Worm (Caenorhabditis elegans): Measurements from ENCODE around the gene ttr-51.
A peak's percentile ranks its signal among the peaks of the same experiment; 100 is the strongest.

ttr-51 gene

ce11 chrIV:13240078-13240841 is 11.9 kb downstream of the ttr-51 start, which contains the start of gene rpl-12 (continued):
- no peak for TF ChIP-seq ceh-9 (tag; optimal IDR thresholded peaks at IDR 0.05)
- peak; percentile 83 for TF ChIP-seq ama-1 (optimal IDR thresholded peaks at IDR 0.05)
- TF ChIP-seq elt-2 (tag; optimal IDR thresholded peaks at IDR 0.05): peak; percentile 91
- TF ChIP-seq ceh-28 (tag; optimal IDR thresholded peaks at IDR 0.05): peak; percentile 92
- TF ChIP-seq elt-1 (tag; optimal IDR thresholded peaks at IDR 0.05): peak; percentile 86
- peak; percentile 92 for TF ChIP-seq unc-62 (GFP tag; optimal IDR thresholded peaks at IDR 0.05)
- TF ChIP-seq pha-4 (tag; optimal IDR thresholded peaks at IDR 0.05): peak; percentile 100
- peak; percentile 37 for TF ChIP-seq daf-12 (tag; optimal IDR thresholded peaks at IDR 0.05)
- peak; percentile 96 for TF ChIP-seq tbx-2 (tag; optimal IDR thresholded peaks at IDR 0.05)

DNA sequence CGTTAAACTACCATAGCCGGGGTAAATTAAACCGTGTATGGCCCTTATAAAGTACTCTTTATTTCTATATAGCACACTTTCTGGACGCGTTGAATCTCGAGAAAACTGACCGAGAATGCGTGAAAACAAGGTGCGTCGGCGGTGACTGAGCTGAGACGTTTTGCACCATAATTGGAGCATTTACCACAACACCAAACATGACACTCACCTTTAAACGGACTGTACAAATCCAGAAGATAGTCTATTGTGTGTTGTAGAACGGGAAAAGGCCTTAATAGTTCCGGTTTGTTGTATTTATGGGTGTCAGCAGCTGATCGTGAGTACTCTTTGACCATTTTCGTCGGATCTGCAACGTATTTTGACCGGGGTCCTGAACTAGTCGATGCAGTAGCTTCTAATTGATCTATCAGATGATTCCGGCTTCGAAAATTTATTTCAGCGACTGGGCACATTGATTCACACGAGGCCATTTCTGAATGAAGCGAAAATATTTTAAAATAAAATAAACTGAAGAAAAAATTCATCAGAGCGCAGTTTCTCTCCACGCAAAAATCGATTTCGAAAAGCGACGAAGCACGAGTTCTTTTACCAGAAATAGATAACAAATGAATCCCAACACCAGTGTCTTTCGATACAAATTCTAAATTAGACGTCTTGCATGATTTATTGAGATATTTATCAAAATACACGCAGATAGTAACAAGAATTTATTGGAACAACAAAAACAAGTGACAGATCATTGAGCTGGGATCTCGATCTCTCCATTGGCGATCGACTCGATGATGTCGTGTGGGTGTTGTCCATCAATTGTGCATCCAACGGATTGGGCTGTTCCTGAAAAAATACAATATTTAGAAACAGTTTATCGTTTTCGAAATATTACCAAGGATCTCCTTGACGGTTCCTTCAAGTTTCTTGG is 12.9 kb downstream of the ttr-51 start, which contains the start of gene tag-115:
TSS of gene tag-115 (minus strand) at position 472 of the 919 bp plus-strand sequence.
- peak; percentile 9 for TF ChIP-seq pha-4 (tag; optimal IDR thresholded peaks at IDR 0.05)
- peak; percentile 48 for TF ChIP-seq ama-1 (optimal IDR thresholded peaks at IDR 0.05)
- TF ChIP-seq ceh-28 (tag; optimal IDR thresholded peaks at IDR 0.05): peak; percentile 37
- peak; percentile 10 for TF ChIP-seq elt-2 (tag; optimal IDR thresholded peaks at IDR 0.05)
- TF ChIP-seq fkh-2 (tag; optimal IDR thresholded peaks at IDR 0.05): no peak
- TF ChIP-seq egl-5 (tag; optimal IDR thresholded peaks at IDR 0.05): no peak
- TF ChIP-seq lin-15B (tag; optimal IDR thresholded peaks at IDR 0.05): no peak

DNA sequence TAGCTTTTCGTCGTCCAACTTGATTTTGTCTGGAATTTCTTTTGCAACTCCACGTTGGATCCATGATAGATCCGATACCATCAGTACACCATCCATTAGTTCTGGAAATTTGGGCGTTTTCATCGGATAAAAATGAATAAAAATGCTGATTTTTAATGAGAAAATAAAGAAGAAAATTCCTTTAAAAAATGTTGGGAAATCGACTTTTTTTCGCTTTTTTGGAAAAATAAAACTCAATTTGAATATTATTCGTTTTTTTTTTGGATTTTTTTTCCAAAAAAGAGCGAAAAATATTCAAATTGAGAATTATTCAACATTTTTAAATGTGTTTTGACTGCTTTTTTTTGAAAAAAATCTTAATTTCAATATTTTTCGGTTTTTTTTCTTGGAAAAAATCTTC is 15.6 kb downstream of the ttr-51 start, which contains the start of gene pwp-1:
TSS of gene pwp-1 (minus strand) at position 101 of the 400 bp plus-strand sequence.
- TF ChIP-seq ceh-16 (tag; optimal IDR thresholded peaks at IDR 0.05) (no peak), ceh-28 (tag; optimal IDR thresholded peaks at IDR 0.05) (no peak), zag-1 (tag; optimal IDR thresholded peaks at IDR 0.05) (no peak), ztf-4 (tag; optimal IDR thresholded peaks at IDR 0.05) (no peak)

DNA sequence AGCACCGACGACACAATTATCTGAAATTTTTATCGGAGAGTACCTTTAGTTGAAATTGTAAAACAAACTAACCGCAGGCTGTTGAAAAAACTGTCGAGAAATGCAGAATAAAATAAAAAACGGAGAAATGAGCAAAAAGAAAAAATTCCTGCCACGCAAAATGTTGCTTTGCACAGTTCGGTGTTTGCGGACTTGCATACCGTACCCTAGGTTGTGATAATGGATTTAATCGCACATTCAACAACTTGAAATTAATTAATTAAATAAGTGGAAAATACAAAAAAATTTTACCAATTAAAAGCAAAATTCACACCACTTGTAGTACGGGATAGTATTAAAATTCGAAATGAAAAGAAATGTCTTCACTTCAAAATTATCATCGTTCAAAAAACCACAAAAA is 20.7 kb downstream of the ttr-51 start:
- TF ChIP-seq lin-39 (tag; optimal IDR thresholded peaks at IDR 0.05) (peak; percentile 41), fkh-10 (GFP tag; optimal IDR thresholded peaks at IDR 0.05) (no peak), aly-2 (tag; optimal IDR thresholded peaks at IDR 0.05) (no peak), daf-12 (tag; optimal IDR thresholded peaks at IDR 0.05) (no peak), eor-1 (tag; optimal IDR thresholded peaks at IDR 0.05) (no peak), nhr-67 (tag; optimal IDR thresholded peaks at IDR 0.05) (no peak), nhr-28 (tag; optimal IDR thresholded peaks at IDR 0.05) (no peak), pha-4 (tag; optimal IDR thresholded peaks at IDR 0.05) (peak; percentile 71), tbx-2 (tag; optimal IDR thresholded peaks at IDR 0.05) (no peak), nhr-11 (tag; optimal IDR thresholded peaks at IDR 0.05) (no peak), sea-2 (GFP tag; optimal IDR thresholded peaks at IDR 0.05) (no peak), nhr-43 (tag; optimal IDR thresholded peaks at IDR 0.05; ENCODE audit: poor library complexity, severe bottlenecking) (no peak), nfya-1 (tag; optimal IDR thresholded peaks at IDR 0.05; ENCODE audit: insufficient read depth) (peak; percentile 80), nhr-23 (tag; optimal IDR thresholded peaks at IDR 0.05) (no peak), nhr-237 (tag; optimal IDR thresholded peaks at IDR 0.05) (no peak), lin-15B (tag; optimal IDR thresholded peaks at IDR 0.05) (peak; percentile 60), unc-39 (tag; optimal IDR thresholded peaks at IDR 0.05) (no peak), snpc-4 (tag; optimal IDR thresholded peaks at IDR 0.05) (no peak), unc-62 (GFP tag; optimal IDR thresholded peaks at IDR 0.05) (no peak), ama-1 (optimal IDR thresholded peaks at IDR 0.05) (no peak)

ce11 chrIV:13221657-13222056 is 30.5 kb downstream of the ttr-51 start, which contains the start of gene C48D1.5:
Gene C48D1.5 (plus strand): TSS chrIV:13221957.
- no peak for TF ChIP-seq nhr-77 (tag; optimal IDR thresholded peaks at IDR 0.05)
- TF ChIP-seq elt-2 (tag; optimal IDR thresholded peaks at IDR 0.05): peak; percentile 16
- no peak for TF ChIP-seq nhr-76 (tag; optimal IDR thresholded peaks at IDR 0.05)
- TF ChIP-seq ztf-4 (tag; optimal IDR thresholded peaks at IDR 0.05): no peak

Measured in whole organism, L3 larva.